Fruit fly (Drosophila melanogaster): Measurements from ENCODE around the gene CG7950.

The CG7950 gene

dm6 chr3R:30032281-30032680, 24.4 kb upstream of the CG7950 start:
- TF ChIP-seq psq (optimal IDR thresholded peaks at IDR 0.05) (no peak), Myc (optimal IDR thresholded peaks at IDR 0.05) (no peak), h (optimal IDR thresholded peaks at IDR 0.05) (no peak), ttk (optimal IDR thresholded peaks at IDR 0.05) (no peak), Sin3A (optimal IDR thresholded peaks at IDR 0.05) (no peak), insv (optimal IDR thresholded peaks at IDR 0.05) (no peak)

- TF ChIP-seq ttk (optimal IDR thresholded peaks at IDR 0.05): no peak
- no peak for TF ChIP-seq h (optimal IDR thresholded peaks at IDR 0.05)
- no peak for TF ChIP-seq insv (optimal IDR thresholded peaks at IDR 0.05)
- TF ChIP-seq Sin3A (optimal IDR thresholded peaks at IDR 0.05): no peak
- no peak for TF ChIP-seq Myc (optimal IDR thresholded peaks at IDR 0.05)
- TF ChIP-seq psq (optimal IDR thresholded peaks at IDR 0.05): no peak
Measured at dm6 chr3R:30036609-30037008, 20.1 kb upstream of the CG7950 start, which contains the start of gene ZIPIC. ZIPIC (minus strand) TSS chr3R:30036870.

dm6 chr3R:30037630-30038029, 19.0 kb upstream of the CG7950 start, which contains the start of gene ocn:
ocn (minus strand) TSS chr3R:30037730.
- no peak for TF ChIP-seq psq (optimal IDR thresholded peaks at IDR 0.05)
- no peak for TF ChIP-seq h (optimal IDR thresholded peaks at IDR 0.05)

- TF ChIP-seq Myc (optimal IDR thresholded peaks at IDR 0.05) (no peak), Sin3A (optimal IDR thresholded peaks at IDR 0.05) (no peak), psq (optimal IDR thresholded peaks at IDR 0.05) (no peak), h (optimal IDR thresholded peaks at IDR 0.05) (no peak), ttk (optimal IDR thresholded peaks at IDR 0.05) (no peak), insv (optimal IDR thresholded peaks at IDR 0.05) (no peak)
Measured at dm6 chr3R:30038628-30039027, 18.0 kb upstream of the CG7950 start, which contains the start of gene janB. janB (minus strand) TSS chr3R:30038728.

- TF ChIP-seq h (optimal IDR thresholded peaks at IDR 0.05): no peak
- no peak for TF ChIP-seq Myc (optimal IDR thresholded peaks at IDR 0.05)
- TF ChIP-seq psq (optimal IDR thresholded peaks at IDR 0.05): no peak
- no peak for TF ChIP-seq Sin3A (optimal IDR thresholded peaks at IDR 0.05)
- TF ChIP-seq ttk (optimal IDR thresholded peaks at IDR 0.05): no peak
Measured at dm6 chr3R:30039494-30039893, 17.2 kb upstream of the CG7950 start, which contains the start of the genes janA, Sry-alpha and Sry-beta. janA (minus strand) TSS chr3R:30039533. Sry-alpha (plus strand) TSS chr3R:30039719. Sry-beta (plus strand) TSS chr3R:30039719.

dm6 chr3R:30040879-30041278, 15.8 kb upstream of the CG7950 start:
- TF ChIP-seq insv (optimal IDR thresholded peaks at IDR 0.05): no peak
- TF ChIP-seq h (optimal IDR thresholded peaks at IDR 0.05): no peak
- no peak for TF ChIP-seq Myc (optimal IDR thresholded peaks at IDR 0.05)
- no peak for TF ChIP-seq ttk (optimal IDR thresholded peaks at IDR 0.05)
- no peak for TF ChIP-seq Sin3A (optimal IDR thresholded peaks at IDR 0.05)
- no peak for TF ChIP-seq psq (optimal IDR thresholded peaks at IDR 0.05)

- TF ChIP-seq insv (optimal IDR thresholded peaks at IDR 0.05) (no peak), ttk (optimal IDR thresholded peaks at IDR 0.05) (no peak), h (optimal IDR thresholded peaks at IDR 0.05) (no peak), Sin3A (optimal IDR thresholded peaks at IDR 0.05) (no peak), psq (optimal IDR thresholded peaks at IDR 0.05) (no peak)
Measured at dm6 chr3R:30043139-30043744, 13.4 kb upstream of the CG7950 start, which contains the start of gene Sry-delta. Sry-delta (plus strand) TSS chr3R:30043341.

dm6 chr3R:30046029-30047001, 10.3 kb upstream of the CG7950 start, which contains the start of the genes RpL32 and CG7943:
RpL32 (minus strand) TSS chr3R:30046161.
CG7943 (plus strand) TSS chr3R:30046470.
- TF ChIP-seq Sin3A (optimal IDR thresholded peaks at IDR 0.05): no peak
- TF ChIP-seq h (optimal IDR thresholded peaks at IDR 0.05): no peak
- TF ChIP-seq psq (optimal IDR thresholded peaks at IDR 0.05): no peak
- no peak for TF ChIP-seq Myc (optimal IDR thresholded peaks at IDR 0.05)
- no peak for TF ChIP-seq insv (optimal IDR thresholded peaks at IDR 0.05)
- TF ChIP-seq ttk (optimal IDR thresholded peaks at IDR 0.05): no peak

dm6 chr3R:30050448-30050847, 6.2 kb upstream of the CG7950 start:
- TF ChIP-seq h (optimal IDR thresholded peaks at IDR 0.05): no peak
- no peak for TF ChIP-seq ttk (optimal IDR thresholded peaks at IDR 0.05)
- TF ChIP-seq Myc (optimal IDR thresholded peaks at IDR 0.05): no peak
- TF ChIP-seq insv (optimal IDR thresholded peaks at IDR 0.05): no peak
- no peak for TF ChIP-seq psq (optimal IDR thresholded peaks at IDR 0.05)
- no peak for TF ChIP-seq Sin3A (optimal IDR thresholded peaks at IDR 0.05)

dm6 chr3R:30051933-30052332, 4.7 kb upstream of the CG7950 start, which contains the start of gene CG15528:
CG15528 (minus strand) TSS chr3R:30052112.
- TF ChIP-seq Sin3A (optimal IDR thresholded peaks at IDR 0.05) (no peak), psq (optimal IDR thresholded peaks at IDR 0.05) (no peak), h (optimal IDR thresholded peaks at IDR 0.05) (no peak), Myc (optimal IDR thresholded peaks at IDR 0.05) (no peak), insv (optimal IDR thresholded peaks at IDR 0.05) (no peak), ttk (optimal IDR thresholded peaks at IDR 0.05) (no peak)

- TF ChIP-seq Sin3A (optimal IDR thresholded peaks at IDR 0.05): no peak
Measured at dm6 chr3R:30052455-30053046, 4.1 kb upstream of the CG7950 start, which contains the start of gene Jasper. Jasper (plus strand) TSS chr3R:30052514.
